Fruit fly (Drosophila melanogaster) S2 (cell line): ENCODE results near the gene arm.
A peak's percentile ranks its signal among the peaks of the same experiment; 100 is the strongest.

Source experiments
- CG8478 ChIP-seq: fragments of >200 bp; optimal IDR thresholded peaks from 2 replicates; lab custom pipeline; 2018
- CTCF ChIP-seq, 2 experiments: fragments of >200 bp; optimal IDR thresholded peaks; 2 replicates each; lab custom pipeline; 2018

The arm gene

dm6 chrX:1909533-1909932 lies 9.1 kb upstream of the arm start:
- TF ChIP-seq CG8478 (lab: Kevin White, UChicago) (no peak), CTCF (optimal IDR thresholded peaks at IDR 0.05; lab: Kevin White, UChicago) (no peak)

dm6 chrX:1908757-1909156 lies 8.3 kb upstream of the arm start, which contains the start of the genes Edem1 and Rbcn-3B:
Edem1 (minus strand) TSS chrX:1908827.
Rbcn-3B (plus strand) TSS chrX:1908920.
- TF ChIP-seq CTCF (optimal IDR thresholded peaks at IDR 0.05; lab: Kevin White, UChicago) (no peak), CG8478 (lab: Kevin White, UChicago) (no peak)

- TF ChIP-seq CG8478 (lab: Kevin White, UChicago) (no peak), CTCF (optimal IDR thresholded peaks at IDR 0.05; lab: Kevin White, UChicago) (no peak)
These were observed 7.3 kb upstream of the arm start, which contains the start of gene mip130 for dm6 chrX:1907727-1908264. mip130 (plus strand) TSS chrX:1908239.

dm6 chrX:1903968-1904367 lies 3.5 kb upstream of the arm start:
- TF ChIP-seq CTCF (optimal IDR thresholded peaks at IDR 0.05; lab: Kevin White, UChicago) (no peak), CG8478 (lab: Kevin White, UChicago) (no peak)

- no peak for TF ChIP-seq CTCF (optimal IDR thresholded peaks at IDR 0.05; lab: Kevin White, UChicago)
- no peak for TF ChIP-seq CG8478 (lab: Kevin White, UChicago)
These were observed 2.6 kb upstream of the arm start, which contains the start of gene CG32801 for dm6 chrX:1903077-1903476. CG32801 (minus strand) TSS chrX:1903177.

dm6 chrX:1901605-1902136 lies 1.2 kb upstream of the arm start, which contains the start of gene Ldaf1:
Ldaf1 (minus strand) TSS chrX:1901911.
- no peak for TF ChIP-seq CTCF (optimal IDR thresholded peaks at IDR 0.05; lab: Kevin White, UChicago)
- TF ChIP-seq CG8478 (lab: Kevin White, UChicago): no peak

dm6 chrX:1899445-1900085 lies 881 bp downstream of the arm start:
- no peak for TF ChIP-seq CTCF (optimal IDR thresholded peaks at IDR 0.05; lab: Kevin White, UChicago)
- TF ChIP-seq CG8478 (lab: Kevin White, UChicago): no peak

dm6 chrX:1897384-1897783 lies 3.1 kb downstream of the arm start:
- TF ChIP-seq CTCF (optimal IDR thresholded peaks at IDR 0.05; lab: Kevin White, UChicago): no peak
- no peak for TF ChIP-seq CG8478 (lab: Kevin White, UChicago)

- TF ChIP-seq CG8478 (lab: Kevin White, UChicago) (no peak), CTCF (optimal IDR thresholded peaks at IDR 0.05; lab: Kevin White, UChicago) (no peak)
These were observed 6.9 kb downstream of the arm start for dm6 chrX:1893532-1893931.

- no peak for TF ChIP-seq CG8478 (lab: Kevin White, UChicago)
- TF ChIP-seq CTCF (optimal IDR thresholded peaks at IDR 0.05; lab: Kevin White, UChicago): peak in 1 of 2 experiments; percentile 33
These were observed 10.5 kb downstream of the arm start, which contains the start of the genes trr and mRpL16 for dm6 chrX:1889926-1890325. trr (minus strand) TSS chrX:1889950. mRpL16 (plus strand) TSS chrX:1890256.

dm6 chrX:1880779-1881178 lies 19.7 kb downstream of the arm start:
- TF ChIP-seq CTCF (optimal IDR thresholded peaks at IDR 0.05; lab: Kevin White, UChicago) (no peak), CG8478 (lab: Kevin White, UChicago) (no peak)

dm6 chrX:1880139-1880556 lies 20.3 kb downstream of the arm start, which contains the start of gene Coa8:
Coa8 (plus strand) TSS chrX:1880282.
- TF ChIP-seq CTCF (optimal IDR thresholded peaks at IDR 0.05; lab: Kevin White, UChicago): no peak
- no peak for TF ChIP-seq CG8478 (lab: Kevin White, UChicago)

dm6 chrX:1879606-1880110 lies 20.8 kb downstream of the arm start, which contains the start of gene CG14818:
CG14818 (minus strand) TSS chrX:1879774.
- no peak for TF ChIP-seq CG8478 (lab: Kevin White, UChicago)
- TF ChIP-seq CTCF (optimal IDR thresholded peaks at IDR 0.05; lab: Kevin White, UChicago): no peak

dm6 chrX:1877107-1877736 lies 23.2 kb downstream of the arm start, which contains the start of the genes CG14817 and CG14805:
CG14817 (minus strand) TSS chrX:1877270.
CG14805 (plus strand) TSS chrX:1877317.
- TF ChIP-seq CTCF (optimal IDR thresholded peaks at IDR 0.05; lab: Kevin White, UChicago): no peak
- no peak for TF ChIP-seq CG8478 (lab: Kevin White, UChicago)
